Fruit fly (Drosophila melanogaster) whole organism, embryonic: ENCODE results near the gene CG8379.

Experiments
- Bteb2 ChIP-seq: fragments of 200-800 bp; sonication (Bioruptor generic); optimal IDR thresholded peaks from 2 replicates; lab custom pipeline; 2016; ENCODE audit warnings: missing biosample characterization, missing genetic modification characterization
- CG1024 ChIP-seq: fragments of 200-800 bp; sonication (Bioruptor generic); IDR thresholded peaks from 2 replicates; pipeline ENCODE4 v1.3.6; 2022; ENCODE audit warnings: missing biosample characterization, missing genetic modification characterization
- CG10267 ChIP-seq: fragments of 200-800 bp; sonication (Bioruptor generic); optimal IDR thresholded peaks from 2 replicates; lab custom pipeline; 2018; ENCODE audit warnings: missing biosample characterization, mild to moderate bottlenecking, missing genetic modification characterization, moderate library complexity
- CG10565 ChIP-seq: fragments of 200-800 bp; sonication (Bioruptor generic); optimal IDR thresholded peaks from 3 replicates; lab custom pipeline; 2016; ENCODE audit warnings: missing biosample characterization, mild to moderate bottlenecking, missing genetic modification characterization
- CG15479 ChIP-seq: fragments of 200-800 bp; sonication (Bioruptor generic); optimal IDR thresholded peaks from 3 replicates; lab custom pipeline; 2019; ENCODE audit warnings: missing biosample characterization, mild to moderate bottlenecking, missing genetic modification characterization, moderate library complexity
- CG1602 ChIP-seq: fragments of 200-800 bp; sonication (Bioruptor generic); optimal IDR thresholded peaks from 3 replicates; lab custom pipeline; 2016; ENCODE audit warnings: missing biosample characterization, missing genetic modification characterization
- CG17612 ChIP-seq: fragments of 200-800 bp; sonication (Bioruptor generic); IDR thresholded peaks from 2 replicates; pipeline ENCODE4 v1.3.6; 2022; ENCODE audit warnings: missing biosample characterization, missing genetic modification characterization
- CG18476 ChIP-seq: fragments of 200-800 bp; sonication (Bioruptor generic); optimal IDR thresholded peaks from 2 replicates; lab custom pipeline; 2016; ENCODE audit warnings: missing biosample characterization, mild to moderate bottlenecking, missing genetic modification characterization
- CG2116 ChIP-seq: fragments of 200-800 bp; sonication (Bioruptor generic); optimal IDR thresholded peaks from 3 replicates; lab custom pipeline; 2018; ENCODE audit warnings: missing biosample characterization, mild to moderate bottlenecking, missing genetic modification characterization
- CG2678 ChIP-seq: fragments of 200-800 bp; sonication (Bioruptor generic); optimal IDR thresholded peaks from 3 replicates; lab custom pipeline; 2019; ENCODE audit warnings: missing biosample characterization, mild to moderate bottlenecking, missing genetic modification characterization, moderate library complexity
- CG31365 ChIP-seq: fragments of 200-800 bp; sonication (Bioruptor generic); optimal IDR thresholded peaks from 2 replicates; lab custom pipeline; 2018; ENCODE audit warnings: missing biosample characterization, mild to moderate bottlenecking, missing genetic modification characterization
- CG3163 ChIP-seq: fragments of 200-800 bp; sonication (Bioruptor generic); optimal IDR thresholded peaks from 3 replicates; lab custom pipeline; 2016; ENCODE audit warnings: missing biosample characterization, missing genetic modification characterization
- CG32772 ChIP-seq: fragments of 200-800 bp; sonication (Bioruptor generic); IDR thresholded peaks from 2 replicates; pipeline ENCODE4 v1.3.6; 2022; ENCODE audit warnings: missing biosample characterization, missing genetic modification characterization
- CG3838 ChIP-seq: fragments of 200-800 bp; sonication (Bioruptor generic); optimal IDR thresholded peaks from 3 replicates; lab custom pipeline; 2016; ENCODE audit warnings: missing biosample characterization, missing genetic modification characterization
- CG43689 ChIP-seq: fragments of 200-800 bp; sonication (Bioruptor generic); IDR thresholded peaks from 2 replicates; pipeline ENCODE4 v1.3.6; 2022; ENCODE audit warnings: missing biosample characterization, missing genetic modification characterization
- CG4854 ChIP-seq: fragments of 200-800 bp; sonication (Bioruptor generic); optimal IDR thresholded peaks from 2 replicates; lab custom pipeline; 2016; ENCODE audit warnings: missing biosample characterization, missing genetic modification characterization, inconsistent platforms
- CG6654 ChIP-seq: fragments of 200-800 bp; sonication (Bioruptor generic); optimal IDR thresholded peaks from 2 replicates; lab custom pipeline; 2017; ENCODE audit warnings: missing biosample characterization, mild to moderate bottlenecking, missing genetic modification characterization
- CG8089 ChIP-seq: fragments of 200-800 bp; sonication (Bioruptor generic); optimal IDR thresholded peaks from 3 replicates; lab custom pipeline; 2016; ENCODE audit warnings: missing biosample characterization, missing genetic modification characterization
- CG9437 ChIP-seq: fragments of 200-800 bp; sonication (Bioruptor generic); optimal IDR thresholded peaks from 2 replicates; lab custom pipeline; 2018; ENCODE audit warnings: missing biosample characterization, mild to moderate bottlenecking, missing genetic modification characterization
- CG9876 ChIP-seq: fragments of 200-800 bp; sonication (Bioruptor generic); optimal IDR thresholded peaks from 2 replicates; lab custom pipeline; 2016; ENCODE audit warnings: missing biosample characterization, missing genetic modification characterization
- CG9932 ChIP-seq: fragments of 200-800 bp; sonication (Bioruptor generic); IDR thresholded peaks from 2 replicates; pipeline ENCODE4 v1.3.6; 2022; ENCODE audit warnings: missing biosample characterization, missing genetic modification characterization
- Dfd ChIP-seq, 2 experiments: fragments of >200 bp; optimal IDR thresholded peaks; 2 replicates each; lab custom pipeline; 2017; ENCODE audit warnings: missing biosample characterization in 2 of 2, missing genetic modification characterization in 2 of 2
- Dip2 ChIP-seq: fragments of 200-800 bp; sonication (Bioruptor generic); IDR thresholded peaks from 2 replicates; pipeline ENCODE4 v1.3.6; 2022; ENCODE audit warnings: missing biosample characterization, missing genetic modification characterization
- Drgx ChIP-seq: fragments of 200-800 bp; sonication (Bioruptor generic); IDR thresholded peaks from 2 replicates; pipeline ENCODE4 v1.3.6; 2022; ENCODE audit warnings: missing biosample characterization, missing genetic modification characterization
- Gug ChIP-seq: fragments of 200-800 bp; sonication (Bioruptor generic); IDR thresholded peaks from 4 replicates; pipeline ENCODE4 v1.3.6; 2022; ENCODE audit warnings: missing biosample characterization, missing genetic modification characterization
- HHEX ChIP-seq: fragments of 200-800 bp; sonication (Bioruptor generic); optimal IDR thresholded peaks from 3 replicates; lab custom pipeline; 2017; ENCODE audit warnings: missing biosample characterization, mild to moderate bottlenecking, missing genetic modification characterization, missing genetic modification reagents
- HLH54F ChIP-seq: fragments of 200-800 bp; sonication (Bioruptor generic); optimal IDR thresholded peaks from 3 replicates; lab custom pipeline; 2016; ENCODE audit warnings: missing biosample characterization, missing genetic modification characterization
- HmgZ ChIP-seq: fragments of 200-800 bp; sonication (Bioruptor generic); optimal IDR thresholded peaks from 2 replicates; lab custom pipeline; 2018; ENCODE audit warnings: missing biosample characterization, mild to moderate bottlenecking, missing genetic modification characterization
- Optix ChIP-seq: fragments of 200-800 bp; sonication (Bioruptor generic); IDR thresholded peaks from 3 replicates; pipeline ENCODE4 v1.3.6; 2022; ENCODE audit warnings: missing biosample characterization, missing genetic modification characterization
- Pdp1 ChIP-seq, 2 experiments: fragments of 200-800 bp; sonication (Bioruptor generic); optimal IDR thresholded peaks; 3 replicates each; lab custom pipeline; 2016; ENCODE audit warnings: missing biosample characterization in 2 of 2, missing genetic modification characterization in 2 of 2, mild to moderate bottlenecking in 1 of 2, moderate library complexity in 1 of 2
- Sox102F ChIP-seq: fragments of 200-800 bp; sonication (Bioruptor generic); optimal IDR thresholded peaks from 2 replicates; lab custom pipeline; 2018; ENCODE audit warnings: missing biosample characterization, mild to moderate bottlenecking, missing genetic modification characterization, moderate library complexity
- Taf1 ChIP-seq: fragments of 200-800 bp; sonication (Bioruptor generic); IDR thresholded peaks from 2 replicates; pipeline ENCODE4 v1.3.6; 2022; ENCODE audit warnings: missing biosample characterization, missing genetic modification characterization
- ab ChIP-seq: fragments of 200-800 bp; sonication (Bioruptor generic); optimal IDR thresholded peaks from 2 replicates; lab custom pipeline; 2016; ENCODE audit warnings: missing biosample characterization, missing genetic modification characterization
- abd-A ChIP-seq: fragments of 200-800 bp; sonication (Bioruptor generic); optimal IDR thresholded peaks from 3 replicates; lab custom pipeline; 2019; ENCODE audit warnings: missing biosample characterization, mild to moderate bottlenecking, missing genetic modification characterization, moderate library complexity
- chinmo ChIP-seq: fragments of 200-800 bp; sonication (Bioruptor generic); IDR thresholded peaks from 4 replicates; pipeline ENCODE4 v1.3.6; 2022; ENCODE audit warnings: missing biosample characterization, missing genetic modification characterization; ENCODE audit not compliant: partially characterized antibody
- crol ChIP-seq: fragments of 200-800 bp; sonication (Bioruptor generic); IDR thresholded peaks from 2 replicates; pipeline ENCODE4 v1.3.6; 2022; ENCODE audit warnings: missing biosample characterization, missing genetic modification characterization
- danr ChIP-seq: fragments of 200-800 bp; sonication (Bioruptor generic); IDR thresholded peaks from 2 replicates; pipeline ENCODE4 v1.3.6; 2022; ENCODE audit warnings: missing biosample characterization, missing genetic modification characterization
- en ChIP-seq: fragments of 200-800 bp; sonication (Bioruptor generic); optimal IDR thresholded peaks from 2 replicates; lab custom pipeline; 2016; ENCODE audit warnings: missing biosample characterization, missing genetic modification characterization
- grau ChIP-seq: fragments of 200-800 bp; optimal IDR thresholded peaks from 3 replicates; lab custom pipeline; 2019; ENCODE audit warnings: missing biosample characterization, mild to moderate bottlenecking, missing genetic modification characterization, moderate library complexity
- lilli ChIP-seq: fragments of 200-800 bp; sonication (Bioruptor generic); optimal IDR thresholded peaks from 3 replicates; lab custom pipeline; 2016; ENCODE audit warnings: missing biosample characterization, missing genetic modification characterization
- lov ChIP-seq, 2 experiments: fragments of 200-800 bp in 1 of 2; fragments of >200 bp in 1 of 2; sonication (Bioruptor generic) in 1 of 2; IDR thresholded peaks in 1 of 2; optimal IDR thresholded peaks in 1 of 2; 2 replicates in 1 of 2; 3 replicates in 1 of 2; pipeline versions ENCODE4 v1.3.6 to Lab custom; 2017 to 2022; ENCODE audit warnings: missing biosample characterization in 1 of 2, missing genetic modification characterization in 1 of 2
- nom ChIP-seq: fragments of 200-800 bp; sonication (Bioruptor generic); optimal IDR thresholded peaks from 2 replicates; lab custom pipeline; 2017; ENCODE audit warnings: missing biosample characterization, missing genetic modification characterization, mild to moderate bottlenecking, moderate library complexity, missing genetic modification reagents
- oc ChIP-seq: fragments of 200-800 bp; sonication (Bioruptor generic); optimal IDR thresholded peaks from 2 replicates; lab custom pipeline; 2018; ENCODE audit warnings: missing biosample characterization, mild to moderate bottlenecking, missing genetic modification characterization, moderate library complexity
- rib ChIP-seq: fragments of 200-800 bp; sonication (Bioruptor generic); IDR thresholded peaks from 2 replicates; pipeline ENCODE4 v1.3.6; 2022; ENCODE audit warnings: missing biosample characterization, missing genetic modification characterization
- row ChIP-seq: fragments of 200-800 bp; sonication (Bioruptor generic); IDR thresholded peaks from 3 replicates; pipeline ENCODE4 v1.3.6; 2022; ENCODE audit warnings: missing biosample characterization, missing genetic modification characterization
- sd ChIP-seq: fragments of 200-800 bp; sonication (Bioruptor generic); optimal IDR thresholded peaks from 3 replicates; lab custom pipeline; 2018; ENCODE audit warnings: missing biosample characterization, mild to moderate bottlenecking, missing genetic modification characterization, moderate library complexity
- sna ChIP-seq: fragments of 200-800 bp; sonication (Bioruptor generic); IDR thresholded peaks from 2 replicates; pipeline ENCODE4 v1.3.6; 2022; ENCODE audit warnings: missing biosample characterization, missing genetic modification characterization; ENCODE audit not compliant: partially characterized antibody
- sr ChIP-seq: fragments of 200-800 bp; sonication (Bioruptor generic); IDR thresholded peaks from 3 replicates; pipeline ENCODE4 v1.3.6; 2022; ENCODE audit warnings: missing biosample characterization, missing genetic modification characterization
- tna ChIP-seq: fragments of 200-800 bp; sonication (Bioruptor generic); IDR thresholded peaks from 2 replicates; pipeline ENCODE4 v1.3.6; 2022; ENCODE audit warnings: missing biosample characterization, missing genetic modification characterization; ENCODE audit not compliant: partially characterized antibody
- zf30C ChIP-seq: fragments of 200-800 bp; sonication (Bioruptor generic); optimal IDR thresholded peaks from 3 replicates; lab custom pipeline; 2018; ENCODE audit warnings: missing biosample characterization, mild to moderate bottlenecking, missing genetic modification characterization

The CG8379 gene

dm6 chr3R:8807831-8808517 lies 16.2 kb upstream of the CG8379 start (continued):
- TF ChIP-seq sr (GFP tag; lab: Robert Waterston, UW) (no peak), Drgx (GFP tag; lab: Robert Waterston, UW) (no peak; the same call in 1 of the 2 replicates), CG31365 (tag; lab: Kevin White, UChicago) (no peak), CG18476 (GFP tag; lab: Kevin White, UChicago) (no peak), lov (optimal IDR thresholded peaks at IDR 0.05; lab: Kevin White, UChicago) (no peak), lov (GFP tag; IDR thresholded peaks at IDR 0.05; lab: Robert Waterston, UW) (no peak), CG2678 (no peak), CG43689 (GFP tag; lab: Robert Waterston, UW) (no peak), CG3163 (no peak), Taf1 (no peak), Sox102F (GFP tag; lab: Kevin White, UChicago) (no peak), abd-A (tag; lab: Kevin White, UChicago) (peak; percentile 84), lilli (GFP tag; lab: Kevin White, UChicago) (no peak), rib (peak; percentile 10; the same call in 1 of the 2 replicates), row (no peak), tna (no peak), CG8089 (no peak), crol (GFP tag; lab: Robert Waterston, UW) (peak; percentile 19; the same call in 1 of the 2 replicates), CG1602 (GFP tag; lab: Kevin White, UChicago) (no peak), Optix (no peak), Dfd (GFP tag; optimal IDR thresholded peaks at IDR 0.05; lab: Kevin White, UChicago) (no peak), HHEX (GFP tag; lab: Kevin White, UChicago) (no peak), CG32772 (GFP tag; lab: Robert Waterston, UW) (no peak), HmgZ (no peak), CG10267 (tag; lab: Kevin White, UChicago) (no peak), CG9437 (GFP tag; lab: Kevin White, UChicago) (no peak), CG17612 (no peak), sna (GFP tag; lab: Robert Waterston, UW) (no peak), CG6654 (GFP tag; lab: Kevin White, UChicago) (no peak), CG4854 (GFP tag; lab: Kevin White, UChicago) (no peak), Gug (GFP tag; lab: Robert Waterston, UW) (no peak), oc (tag; lab: Kevin White, UChicago) (peak; percentile 50), danr (GFP tag; lab: Robert Waterston, UW) (no peak), Bteb2 (GFP tag; lab: Kevin White, UChicago) (no peak), en (no peak), HLH54F (GFP tag; lab: Kevin White, UChicago) (no peak), Pdp1 (GFP tag; optimal IDR thresholded peaks at IDR 0.05; lab: Kevin White, UChicago) (peak in 1 of 2 experiments; percentile 63), nom (GFP tag; lab: Kevin White, UChicago) (no peak), grau (no peak), sd (peak; percentile 13), CG9932 (GFP tag; lab: Robert Waterston, UW) (peak; percentile 25; the same call in 1 of the 2 replicates), CG15479 (GFP tag; lab: Kevin White, UChicago) (no peak), CG10565 (GFP tag; lab: Kevin White, UChicago) (no peak), zf30C (GFP tag; lab: Kevin White, UChicago) (no peak), ab (GFP tag; lab: Kevin White, UChicago) (no peak), CG1024 (GFP tag; lab: Robert Waterston, UW) (no peak), CG9876 (GFP tag; lab: Kevin White, UChicago) (no peak), chinmo (GFP tag; lab: Robert Waterston, UW) (peak; percentile 69; the same call in 1 of the 4 replicates), CG3838 (GFP tag; lab: Kevin White, UChicago) (no peak), Dip2 (GFP tag; lab: Robert Waterston, UW) (no peak), CG2116 (no peak)
